Fruit fly (Drosophila melanogaster) whole organism, prepupa: ENCODE results near the gene CG31551.

Experiments
- Blimp-1 ChIP-seq: fragments of 200-800 bp; sonication (Bioruptor generic); optimal IDR thresholded peaks from 3 replicates; lab custom pipeline; 2017; ENCODE audit warnings: missing biosample characterization, missing genetic modification characterization, mild to moderate bottlenecking, moderate library complexity, missing genetic modification reagents
- CG11902 ChIP-seq: fragments of 200-800 bp; sonication (Bioruptor generic); optimal IDR thresholded peaks from 3 replicates; lab custom pipeline; 2016; ENCODE audit warnings: missing biosample characterization, missing genetic modification characterization
- CG1621 ChIP-seq: fragments of 200-800 bp; sonication (Bioruptor generic); optimal IDR thresholded peaks from 3 replicates; lab custom pipeline; 2018; ENCODE audit warnings: missing biosample characterization, mild to moderate bottlenecking, missing genetic modification characterization
- CG3032 ChIP-seq: fragments of 200-800 bp; optimal IDR thresholded peaks from 2 replicates; lab custom pipeline; 2019; ENCODE audit warnings: missing biosample characterization, mild to moderate bottlenecking, missing genetic modification characterization, moderate library complexity
- CG31627 ChIP-seq: fragments of 200-800 bp; sonication (Bioruptor generic); optimal IDR thresholded peaks from 3 replicates; lab custom pipeline; 2016; ENCODE audit warnings: missing biosample characterization, missing genetic modification characterization
- CG32006 ChIP-seq: fragments of 200-800 bp; sonication (Bioruptor generic); optimal IDR thresholded peaks from 3 replicates; lab custom pipeline; 2017; ENCODE audit warnings: missing biosample characterization, mild to moderate bottlenecking, missing genetic modification characterization
- CG34406 ChIP-seq: fragments of 200-800 bp; sonication (Bioruptor generic); optimal IDR thresholded peaks from 3 replicates; lab custom pipeline; 2016; ENCODE audit warnings: missing biosample characterization, missing genetic modification characterization
- CG4318 ChIP-seq: fragments of 200-800 bp; sonication (Bioruptor generic); optimal IDR thresholded peaks from 3 replicates; lab custom pipeline; 2017; ENCODE audit warnings: missing biosample characterization, mild to moderate bottlenecking, missing genetic modification characterization
- CG6792 ChIP-seq: fragments of 200-800 bp; sonication (Bioruptor generic); optimal IDR thresholded peaks from 3 replicates; lab custom pipeline; 2016; ENCODE audit warnings: missing biosample characterization, missing genetic modification characterization
- CG6808 ChIP-seq: fragments of 200-800 bp; sonication (Bioruptor generic); optimal IDR thresholded peaks from 3 replicates; lab custom pipeline; 2017; ENCODE audit warnings: missing biosample characterization, missing genetic modification characterization, mild to moderate bottlenecking, moderate library complexity, missing genetic modification reagents
- CG6854 ChIP-seq: fragments of 200-800 bp; sonication (Bioruptor generic); optimal IDR thresholded peaks from 2 replicates; lab custom pipeline; 2017; ENCODE audit warnings: missing biosample characterization, mild to moderate bottlenecking, missing genetic modification characterization
- CG7368 ChIP-seq: fragments of 200-800 bp; sonication (Bioruptor generic); optimal IDR thresholded peaks from 3 replicates; lab custom pipeline; 2016; ENCODE audit warnings: missing biosample characterization, missing genetic modification characterization
- CG8319 ChIP-seq: fragments of 200-800 bp; sonication (Bioruptor generic); optimal IDR thresholded peaks from 3 replicates; lab custom pipeline; 2016; ENCODE audit warnings: missing biosample characterization, missing genetic modification characterization
- Eip78C ChIP-seq: fragments of 200-800 bp; sonication (Bioruptor generic); peaks from one replicate; lab custom pipeline; 2016; ENCODE audit warnings: missing biosample characterization, missing genetic modification characterization
- Eip93F ChIP-seq: fragments of 200-800 bp; sonication (Bioruptor generic); optimal IDR thresholded peaks from 2 replicates; lab custom pipeline; 2016; ENCODE audit warnings: missing biosample characterization, mild to moderate bottlenecking, missing genetic modification characterization
- Ets96B ChIP-seq: fragments of 200-800 bp; optimal IDR thresholded peaks from 2 replicates; lab custom pipeline; 2019; ENCODE audit warnings: missing biosample characterization, mild to moderate bottlenecking, missing genetic modification characterization, moderate library complexity
- Gug ChIP-seq: fragments of 200-800 bp; sonication (Bioruptor generic); IDR thresholded peaks from 2 replicates; pipeline ENCODE4 v1.3.6; 2022; ENCODE audit warnings: missing biosample characterization, missing genetic modification characterization
- Hr38 ChIP-seq: sonication (Bioruptor generic); optimal IDR thresholded peaks from 2 replicates; lab custom pipeline; 2016; ENCODE audit warnings: missing biosample characterization, missing genetic modification characterization
- Hr39 ChIP-seq: fragments of 200-800 bp; sonication (Bioruptor generic); optimal IDR thresholded peaks from 2 replicates; lab custom pipeline; 2016; ENCODE audit warnings: missing biosample characterization, missing genetic modification characterization
- Hr4 ChIP-seq: fragments of 200-800 bp; sonication (Bioruptor generic); optimal IDR thresholded peaks from 3 replicates; lab custom pipeline; 2016; ENCODE audit warnings: missing biosample characterization, missing genetic modification characterization
- Lpt ChIP-seq: fragments of 200-800 bp; sonication (Bioruptor generic); optimal IDR thresholded peaks from 3 replicates; lab custom pipeline; 2016; ENCODE audit warnings: missing biosample characterization, missing genetic modification characterization
- Smox ChIP-seq: fragments of 200-800 bp; sonication (Bioruptor generic); optimal IDR thresholded peaks from 3 replicates; lab custom pipeline; 2016; ENCODE audit warnings: missing biosample characterization, missing genetic modification characterization
- Sox15 ChIP-seq: fragments of 200-800 bp; sonication (Bioruptor generic); optimal IDR thresholded peaks from 3 replicates; lab custom pipeline; 2016; ENCODE audit warnings: missing biosample characterization, missing genetic modification characterization
- achi ChIP-seq: fragments of 200-800 bp; sonication (Bioruptor generic); optimal IDR thresholded peaks from 3 replicates; lab custom pipeline; 2016; ENCODE audit warnings: missing biosample characterization, missing genetic modification characterization
- cyc ChIP-seq: fragments of 200-800 bp; sonication (Bioruptor generic); optimal IDR thresholded peaks from 3 replicates; lab custom pipeline; 2016; ENCODE audit warnings: missing biosample characterization, missing genetic modification characterization
- dac ChIP-seq: fragments of 200-800 bp; sonication (Bioruptor generic); optimal IDR thresholded peaks from 2 replicates; lab custom pipeline; 2017; ENCODE audit warnings: missing biosample characterization, mild to moderate bottlenecking, missing genetic modification characterization
- dsx ChIP-seq: fragments of 200-800 bp; optimal IDR thresholded peaks from 3 replicates; lab custom pipeline; 2019; ENCODE audit warnings: missing biosample characterization, mild to moderate bottlenecking, missing genetic modification characterization, moderate library complexity; ENCODE audit not compliant: poor library complexity, severe bottlenecking
- eg ChIP-seq: fragments of 200-800 bp; sonication (Bioruptor generic); IDR thresholded peaks from 3 replicates; pipeline ENCODE4 v1.3.6; 2022; ENCODE audit warnings: missing biosample characterization, missing genetic modification characterization
- esn ChIP-seq: fragments of 200-800 bp; sonication (Bioruptor generic); optimal IDR thresholded peaks from 2 replicates; lab custom pipeline; 2016; ENCODE audit warnings: missing biosample characterization, mild to moderate bottlenecking, missing genetic modification characterization, moderate library complexity
- fd59A ChIP-seq: fragments of 200-800 bp; sonication (Bioruptor generic); optimal IDR thresholded peaks from 2 replicates; lab custom pipeline; 2017; ENCODE audit warnings: missing biosample characterization, mild to moderate bottlenecking, missing genetic modification characterization, missing genetic modification reagents
- fkh ChIP-seq: fragments of 200-800 bp; sonication (Bioruptor generic); optimal IDR thresholded peaks from 3 replicates; lab custom pipeline; 2017; ENCODE audit warnings: missing biosample characterization, mild to moderate bottlenecking, missing genetic modification characterization, moderate library complexity
- lz ChIP-seq: fragments of 200-800 bp; sonication (Bioruptor generic); optimal IDR thresholded peaks from 3 replicates; lab custom pipeline; 2016; ENCODE audit warnings: missing biosample characterization, missing genetic modification characterization
- net ChIP-seq: fragments of 200-800 bp; sonication (Bioruptor generic); optimal IDR thresholded peaks from 3 replicates; lab custom pipeline; 2016; ENCODE audit warnings: missing biosample characterization, missing genetic modification characterization
- pdm3 ChIP-seq: fragments of 200-800 bp; sonication (Bioruptor generic); optimal IDR thresholded peaks from 3 replicates; lab custom pipeline; 2016; ENCODE audit warnings: missing biosample characterization, missing genetic modification characterization
- salr ChIP-seq, 2 experiments: fragments of 200-800 bp; sonication (Bioruptor generic); optimal IDR thresholded peaks; 3 replicates each; lab custom pipeline; 2016 to 2018; ENCODE audit warnings: missing biosample characterization in 2 of 2, missing genetic modification characterization in 2 of 2, mild to moderate bottlenecking in 1 of 2
- svp ChIP-seq: fragments of 200-800 bp; sonication (Bioruptor generic); peaks from one replicate; lab custom pipeline; 2016; ENCODE audit warnings: missing biosample characterization, missing genetic modification characterization
- topi ChIP-seq: fragments of 200-800 bp; sonication (Bioruptor generic); optimal IDR thresholded peaks from 3 replicates; lab custom pipeline; 2016; ENCODE audit warnings: missing biosample characterization, missing genetic modification characterization

The CG31551 gene

DNA sequence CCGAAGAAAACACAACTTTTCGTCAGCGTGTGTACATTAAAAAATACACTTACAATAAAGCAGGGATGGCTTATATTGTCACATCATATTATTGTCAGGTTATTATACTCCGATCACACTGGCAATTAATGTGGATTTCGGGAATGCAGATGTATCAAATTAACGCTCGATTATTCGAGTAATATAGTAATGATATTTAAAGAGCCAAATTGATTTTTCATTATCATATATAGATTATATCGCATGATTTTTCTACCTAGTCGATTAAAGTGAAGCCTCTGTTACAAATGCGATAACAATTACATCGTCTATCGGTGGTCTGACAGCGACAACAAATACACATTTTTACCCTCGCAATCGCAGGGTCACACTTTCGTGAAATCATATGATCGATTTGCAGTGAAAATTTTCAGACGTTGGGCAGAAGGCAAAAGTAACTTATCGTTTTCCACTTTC, 36.2 kb upstream of the CG31551 start, which contains the start of the genes noi and Vha26:
TSS of gene noi (minus strand) at position 62 of the 456 bp plus-strand sequence.
TSS of gene Vha26 (plus strand) at position 366 of the 456 bp plus-strand sequence.
- TF ChIP-seq Eip78C (peak; percentile 61), topi (GFP tag; lab: Kevin White, UChicago) (peak; percentile 20), net (GFP tag; lab: Kevin White, UChicago) (no peak), CG1621 (peak; percentile 9), dsx (GFP tag; lab: Kevin White, UChicago) (peak; percentile 38), lz (GFP tag; lab: Kevin White, UChicago) (peak; percentile 26), Gug (no peak), Sox15 (peak; percentile 2), Ets96B (tag; lab: Kevin White, UChicago) (peak; percentile 7), CG6808 (GFP tag; lab: Kevin White, UChicago) (no peak), CG11902 (GFP tag; lab: Kevin White, UChicago) (no peak), CG4318 (GFP tag; lab: Kevin White, UChicago) (no peak), fkh (GFP tag; lab: Kevin White, UChicago) (peak; percentile 92), achi (GFP tag; lab: Kevin White, UChicago) (peak; percentile 95), CG3032 (tag; lab: Kevin White, UChicago) (peak; percentile 58), cyc (GFP tag; lab: Kevin White, UChicago) (peak; percentile 37), CG31627 (GFP tag; lab: Kevin White, UChicago) (peak; percentile 49), CG6854 (GFP tag; lab: Kevin White, UChicago) (peak; percentile 10), esn (GFP tag; lab: Kevin White, UChicago) (peak; percentile 11), pdm3 (GFP tag; lab: Kevin White, UChicago) (no peak)

DNA sequence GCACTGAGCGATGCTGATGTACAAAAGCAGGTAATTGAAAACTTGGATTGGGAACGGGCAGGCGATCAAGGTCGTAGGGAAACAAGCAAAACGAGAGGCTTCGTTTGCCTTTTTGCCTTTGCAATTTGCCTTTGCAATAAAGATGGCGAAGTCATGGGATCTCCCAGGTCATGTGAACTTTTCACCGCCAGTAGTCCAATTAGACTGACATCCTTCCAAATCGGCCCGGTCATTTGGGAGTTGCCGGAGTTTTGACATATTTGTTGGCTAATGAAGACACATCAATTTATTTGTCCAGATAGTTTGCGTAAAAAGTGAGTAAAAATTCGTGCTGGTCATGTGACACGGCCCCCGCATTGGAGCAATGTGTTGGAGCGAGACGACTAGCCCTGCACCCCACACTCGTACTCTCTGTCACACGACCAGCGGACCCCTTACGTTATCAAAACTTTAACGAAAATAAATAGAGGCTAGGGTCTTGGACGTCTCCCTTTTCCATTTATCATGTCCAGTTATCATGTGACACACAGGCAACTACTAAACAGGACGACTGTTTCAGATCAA, 35.6 kb upstream of the CG31551 start:
- TF ChIP-seq dsx (GFP tag; lab: Kevin White, UChicago), result no peak
- peak; percentile 52 for TF ChIP-seq Eip78C
- TF ChIP-seq CG34406 (GFP tag; lab: Kevin White, UChicago), result no peak
- TF ChIP-seq fkh (GFP tag; lab: Kevin White, UChicago), result peak; percentile 53
- TF ChIP-seq svp (GFP tag; lab: Kevin White, UChicago), result peak; percentile 93
- no peak for TF ChIP-seq Hr4

DNA sequence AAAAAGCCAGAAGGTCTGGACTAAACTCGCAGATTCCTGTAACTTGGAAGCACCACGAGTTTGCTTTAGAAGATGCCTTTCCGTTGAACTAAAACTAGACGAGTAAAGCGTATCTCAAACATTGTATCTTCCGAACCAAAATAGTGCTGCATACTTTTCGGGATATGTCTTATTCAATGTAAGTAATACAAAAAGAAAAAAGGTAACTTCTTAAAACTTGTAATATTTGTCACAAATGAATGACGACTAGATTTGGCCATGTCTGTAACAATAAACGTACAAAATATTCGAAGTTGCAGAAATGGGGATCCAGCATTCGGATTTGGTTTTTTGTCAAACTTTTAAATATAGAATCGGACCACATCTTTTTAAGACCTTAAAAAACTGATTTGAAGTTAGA, 32.8 kb upstream of the CG31551 start:
- no peak for TF ChIP-seq CG11902 (GFP tag; lab: Kevin White, UChicago)
- TF ChIP-seq dsx (GFP tag; lab: Kevin White, UChicago), result peak; percentile 97
- TF ChIP-seq eg, result 0 out of 3 replicates have a peak, but pooled peaks have one; percentile 22
- TF ChIP-seq, all 60 proteins: peak for 2

DNA sequence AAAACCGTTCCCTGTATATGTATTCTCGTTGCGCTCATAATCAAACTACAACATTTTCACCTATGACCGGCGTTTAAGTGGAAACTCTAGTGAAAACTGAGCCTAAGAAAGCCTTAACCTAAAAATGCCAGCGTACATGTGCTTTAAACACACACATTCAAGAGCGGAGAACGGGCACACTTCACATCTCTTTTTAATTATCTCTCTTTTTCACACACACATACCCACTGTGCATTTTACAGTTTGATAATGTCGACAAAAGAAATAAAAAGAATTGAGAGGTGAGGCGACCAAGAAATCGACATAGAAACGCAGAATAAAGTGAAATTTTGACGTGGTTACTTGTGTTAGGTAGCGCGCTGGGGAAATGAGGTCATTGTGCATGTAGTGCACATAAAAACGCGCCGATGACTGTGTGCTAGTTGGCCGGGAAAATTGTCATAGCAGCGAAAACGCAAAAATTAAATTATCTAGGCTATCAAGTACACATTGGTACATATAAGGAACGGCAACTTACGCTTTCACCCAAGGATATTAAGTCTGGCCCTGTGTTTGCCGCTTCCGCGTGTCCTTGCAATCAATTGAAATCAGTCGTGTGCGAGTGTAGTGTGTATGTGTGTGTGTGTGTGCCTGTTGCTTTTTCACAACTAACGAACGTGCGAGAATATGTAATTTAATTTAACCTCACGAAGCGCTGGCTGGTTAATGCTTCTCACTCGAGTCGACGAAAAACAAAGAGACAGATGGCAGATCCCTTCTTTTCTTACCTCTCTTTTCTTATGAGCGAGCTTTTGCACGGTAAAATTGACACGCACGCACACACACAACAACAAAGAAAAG, 27.9 kb upstream of the CG31551 start:
- peak; percentile 18 for TF ChIP-seq Blimp-1 (GFP tag; lab: Kevin White, UChicago)
- no peak for TF ChIP-seq net (GFP tag; lab: Kevin White, UChicago)
- no peak for TF ChIP-seq Hr38 (GFP tag; lab: Kevin White, UChicago)
- peak; percentile 14 for TF ChIP-seq Eip78C
- no peak for TF ChIP-seq fd59A (GFP tag; lab: Kevin White, UChicago)
- TF ChIP-seq fkh (GFP tag; lab: Kevin White, UChicago), result no peak

DNA sequence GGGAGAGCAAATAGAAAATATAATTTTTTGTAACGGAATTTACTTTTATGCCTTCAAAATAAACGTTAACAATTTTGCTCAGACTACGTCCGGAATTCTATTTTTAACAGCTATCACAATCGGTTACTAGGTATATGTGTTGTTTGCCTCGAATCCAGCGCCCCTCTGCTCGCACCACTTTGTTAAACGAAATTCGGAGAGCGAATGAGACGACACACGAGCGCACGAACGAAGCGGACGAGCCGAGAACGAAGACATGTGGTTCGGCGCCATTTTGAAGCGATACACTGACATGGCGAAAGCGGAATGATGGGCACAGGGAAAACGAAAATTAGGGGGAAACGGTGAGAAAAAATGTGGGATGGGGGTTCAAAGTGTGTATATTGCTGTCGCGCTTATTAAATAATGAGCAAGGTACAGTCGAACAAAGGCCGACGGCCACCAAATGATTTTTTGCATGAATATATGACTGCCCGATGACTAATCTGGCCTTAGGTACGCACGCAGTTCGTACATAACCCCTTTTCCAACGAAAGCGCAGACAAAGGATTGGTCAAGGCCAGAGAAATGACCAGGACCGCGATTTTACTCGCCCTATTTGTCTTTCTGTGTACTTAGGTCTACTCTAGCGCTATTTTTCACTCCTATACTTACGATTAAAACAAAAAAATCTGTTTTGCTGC, 27.1 kb upstream of the CG31551 start:
- TF ChIP-seq topi (GFP tag; lab: Kevin White, UChicago), result no peak
- no peak for TF ChIP-seq Sox15
- no peak for TF ChIP-seq CG7368 (GFP tag; lab: Kevin White, UChicago)
- TF ChIP-seq svp (GFP tag; lab: Kevin White, UChicago), result peak; percentile 70
- TF ChIP-seq salr (GFP tag; optimal IDR thresholded peaks at IDR 0.05; lab: Kevin White, UChicago), result no peak
- TF ChIP-seq CG3032 (tag; lab: Kevin White, UChicago), result no peak
- TF ChIP-seq Lpt, result peak; percentile 11
- no peak for TF ChIP-seq CG32006 (GFP tag; lab: Kevin White, UChicago)
- TF ChIP-seq esn (GFP tag; lab: Kevin White, UChicago), result no peak
- TF ChIP-seq CG31627 (GFP tag; lab: Kevin White, UChicago), result no peak
- TF ChIP-seq dac (GFP tag; lab: Kevin White, UChicago), result no peak
- TF ChIP-seq CG6854 (GFP tag; lab: Kevin White, UChicago), result no peak
- TF ChIP-seq Smox (GFP tag; lab: Kevin White, UChicago), result no peak
- peak; percentile 58 for TF ChIP-seq Eip93F (GFP tag; lab: Kevin White, UChicago)
- peak; percentile 46 for TF ChIP-seq CG6808 (GFP tag; lab: Kevin White, UChicago)
- TF ChIP-seq CG1621, result peak; percentile 74
- no peak for TF ChIP-seq CG6792 (GFP tag; lab: Kevin White, UChicago)
- TF ChIP-seq Hr39 (GFP tag; lab: Kevin White, UChicago), result no peak
- TF ChIP-seq CG8319, result no peak
